Worm (Caenorhabditis elegans) whole organism, late embryonic: Measurements from ENCODE around the gene arrd-3.

Source experiments
- F13H6.1 ChIP-seq: sonication (generic microtip); optimal IDR thresholded peaks from 2 replicates; lab custom pipeline; 2016; ENCODE audit warnings: missing genetic modification characterization, missing compliant biosample characterization
- ceh-45 ChIP-seq: fragments of 200-800 bp; sonication (Bioruptor generic); IDR thresholded peaks from 2 replicates; pipeline ENCODE4 v1.3.6; 2022; ENCODE audit warnings: missing genetic modification reagents, missing genetic modification characterization, missing compliant biosample characterization
- ceh-6 ChIP-seq: fragments of 200-800 bp; sonication (Bioruptor generic); optimal IDR thresholded peaks from 2 replicates; lab custom pipeline; 2018; ENCODE audit warnings: mild to moderate bottlenecking, missing genetic modification characterization, missing compliant biosample characterization
- nhr-11 ChIP-seq: fragments of 150-350 bp; optimal IDR thresholded peaks from 2 replicates; lab custom pipeline; 2014; ENCODE audit warnings: missing biosample characterization, missing genetic modification characterization
- pax-1 ChIP-seq: fragments of 150-350 bp; optimal IDR thresholded peaks from 2 replicates; lab custom pipeline; 2014; ENCODE audit warnings: missing biosample characterization, missing genetic modification characterization
- pha-4 ChIP-seq: fragments of 150-350 bp; optimal IDR thresholded peaks from 2 replicates; lab custom pipeline; 2018; ENCODE audit warnings: missing biosample characterization, missing genetic modification reagents, missing genetic modification characterization
- sox-4 ChIP-seq: sonication (generic microtip); optimal IDR thresholded peaks from 2 replicates; lab custom pipeline; 2017; ENCODE audit warnings: mild to moderate bottlenecking, missing genetic modification characterization, inconsistent platforms, missing compliant biosample characterization
- syd-9 ChIP-seq: sonication (generic microtip); optimal IDR thresholded peaks from 2 replicates; lab custom pipeline; 2016; ENCODE audit warnings: mild to moderate bottlenecking, missing genetic modification characterization, moderate library complexity, missing compliant biosample characterization
- unc-3 ChIP-seq, 2 experiments: fragments of 200-800 bp in 1 of 2; sonication (Bioruptor generic) in 1 of 2; sonication (generic microtip) in 1 of 2; conservative IDR thresholded peaks in 1 of 2; optimal IDR thresholded peaks in 1 of 2; 2 replicates each; pipeline versions ENCODE4 v1.3.6 to Lab custom; 2016 to 2022; ENCODE audit warnings: missing compliant biosample characterization in 2 of 2, missing genetic modification characterization in 2 of 2, missing genetic modification reagents in 1 of 2

DNA sequence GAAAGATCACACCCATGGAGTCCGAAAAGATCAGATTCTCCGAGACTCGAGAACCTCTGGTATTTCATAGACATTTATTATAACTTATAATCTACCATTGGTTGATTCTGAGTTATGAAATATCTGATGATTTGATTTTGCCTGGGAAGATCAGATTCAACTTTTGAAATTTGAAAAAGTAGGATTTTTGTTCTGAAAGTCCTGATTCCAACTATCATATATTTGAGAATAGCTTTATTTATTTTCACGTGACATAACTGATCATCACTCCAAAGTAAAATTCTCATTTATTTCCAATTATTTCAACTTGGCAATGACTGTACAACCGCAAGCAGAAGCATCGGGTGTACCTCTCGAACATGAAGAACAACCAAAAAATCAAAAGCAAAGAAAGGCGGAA lies 12.6 kb upstream of the arrd-3 start, which contains the start of gene Y51B9A.7:
- TF ChIP-seq unc-3 (GFP tag; conservative IDR thresholded peaks at IDR 0.05; lab: Robert Waterston, UW) (no peak), unc-3 (tag; optimal IDR thresholded peaks at IDR 0.05; lab: Kevin White, UChicago) (no peak), F13H6.1 (tag; lab: Kevin White, UChicago) (no peak), ceh-6 (GFP tag; lab: Kevin White, UChicago) (no peak), nhr-11 (tag; lab: Kevin White, UChicago) (no peak), syd-9 (tag; lab: Kevin White, UChicago) (no peak), sox-4 (tag; lab: Kevin White, UChicago) (no peak), pha-4 (tag; lab: Kevin White, UChicago) (no peak), ceh-45 (no peak), pax-1 (no peak)
